Fruit fly (Drosophila melanogaster) whole organism, pupa: ENCODE data around the gene CG33278.

Source experiments
- CG10348 ChIP-seq: fragments of 200-800 bp; sonication (Bioruptor generic); IDR thresholded peaks from 2 replicates; pipeline ENCODE4 v1.3.6; 2022; ENCODE audit warnings: missing biosample characterization, missing genetic modification characterization
- CG12605 ChIP-seq: fragments of 200-800 bp; sonication (Bioruptor generic); IDR thresholded peaks from 2 replicates; pipeline ENCODE4 v1.3.6; 2022; ENCODE audit warnings: missing biosample characterization, missing genetic modification characterization
- CG13204 ChIP-seq: fragments of 200-800 bp; sonication (Bioruptor generic); optimal IDR thresholded peaks from 2 replicates; lab custom pipeline; 2018; ENCODE audit warnings: missing biosample characterization, mild to moderate bottlenecking, missing genetic modification characterization, moderate library complexity
- CG14655 ChIP-seq: fragments of 200-800 bp; sonication (Bioruptor generic); optimal IDR thresholded peaks from 3 replicates; lab custom pipeline; 2017; ENCODE audit warnings: mild to moderate bottlenecking, missing biosample characterization, missing genetic modification reagents, missing genetic modification characterization
- CG15710 ChIP-seq: fragments of 200-800 bp; sonication (Bioruptor generic); optimal IDR thresholded peaks from 2 replicates; lab custom pipeline; 2018; ENCODE audit warnings: missing biosample characterization, mild to moderate bottlenecking, missing genetic modification characterization, moderate library complexity
- CG17806 ChIP-seq: fragments of 200-800 bp; sonication (Bioruptor generic); optimal IDR thresholded peaks from 2 replicates; lab custom pipeline; 2018; ENCODE audit warnings: missing biosample characterization, mild to moderate bottlenecking, missing genetic modification characterization, moderate library complexity
- CG32121 ChIP-seq: fragments of 200-800 bp; sonication (Bioruptor generic); IDR thresholded peaks from 2 replicates; pipeline ENCODE4 v1.3.6; 2022; ENCODE audit warnings: missing biosample characterization, missing genetic modification characterization
- CG34367 ChIP-seq: fragments of 200-800 bp; sonication (Bioruptor generic); optimal IDR thresholded peaks from 2 replicates; lab custom pipeline; 2018; ENCODE audit warnings: missing biosample characterization, mild to moderate bottlenecking, missing genetic modification characterization
- CG4496 ChIP-seq: fragments of 200-800 bp; sonication (Bioruptor generic); IDR thresholded peaks from 3 replicates; pipeline ENCODE4 v1.3.6; 2022; ENCODE audit warnings: missing biosample characterization, missing genetic modification characterization
- CG8159 ChIP-seq: fragments of 200-800 bp; sonication (Bioruptor generic); optimal IDR thresholded peaks from 3 replicates; lab custom pipeline; 2018; ENCODE audit warnings: missing biosample characterization, mild to moderate bottlenecking, missing genetic modification characterization, moderate library complexity
- CG8301 ChIP-seq: fragments of 200-800 bp; sonication (Bioruptor generic); optimal IDR thresholded peaks from 2 replicates; lab custom pipeline; 2018; ENCODE audit warnings: missing biosample characterization, mild to moderate bottlenecking, missing genetic modification characterization
- CG9948 ChIP-seq: fragments of 200-800 bp; sonication (Bioruptor generic); optimal IDR thresholded peaks from 2 replicates; lab custom pipeline; 2018; ENCODE audit warnings: missing biosample characterization, mild to moderate bottlenecking, missing genetic modification characterization, moderate library complexity
- D1 ChIP-seq: fragments of 200-800 bp; sonication (Bioruptor generic); optimal IDR thresholded peaks from 2 replicates; lab custom pipeline; 2018; ENCODE audit warnings: missing biosample characterization, mild to moderate bottlenecking, missing genetic modification characterization, moderate library complexity
- EcR ChIP-seq: fragments of 200-800 bp; sonication (Bioruptor generic); optimal IDR thresholded peaks from 3 replicates; lab custom pipeline; 2019; ENCODE audit warnings: missing biosample characterization, missing genetic modification characterization, mild to moderate bottlenecking, moderate library complexity, missing genetic modification reagents
- Ets98B ChIP-seq: fragments of 200-800 bp; sonication (Bioruptor generic); IDR thresholded peaks from 2 replicates; pipeline ENCODE4 v1.3.6; 2022; ENCODE audit warnings: missing biosample characterization, missing genetic modification characterization
- Pif1A ChIP-seq: fragments of 200-800 bp; sonication (Bioruptor generic); optimal IDR thresholded peaks from 3 replicates; lab custom pipeline; 2016; ENCODE audit warnings: missing biosample characterization, missing genetic modification characterization
- Pif1B ChIP-seq: fragments of 200-800 bp; sonication (Bioruptor generic); optimal IDR thresholded peaks from 3 replicates; lab custom pipeline; 2016; ENCODE audit warnings: missing biosample characterization, missing genetic modification characterization
- Snoo ChIP-seq: fragments of 200-800 bp; sonication (Bioruptor generic); optimal IDR thresholded peaks from 3 replicates; lab custom pipeline; 2017; ENCODE audit warnings: missing biosample characterization, mild to moderate bottlenecking, missing genetic modification characterization, inconsistent platforms
- fd96Ca ChIP-seq: fragments of 200-800 bp; sonication (Bioruptor generic); IDR thresholded peaks from 3 replicates; pipeline ENCODE4 v1.3.6; 2022; ENCODE audit warnings: missing biosample characterization, missing genetic modification characterization
- gl ChIP-seq: fragments of 200-800 bp; sonication (Bioruptor generic); optimal IDR thresholded peaks from 2 replicates; lab custom pipeline; 2018; ENCODE audit warnings: missing biosample characterization, mild to moderate bottlenecking, missing genetic modification characterization
- rn ChIP-seq: fragments of 200-800 bp; sonication (Bioruptor generic); IDR thresholded peaks from 2 replicates; pipeline ENCODE4 v1.3.6; 2022; ENCODE audit warnings: missing biosample characterization, missing genetic modification characterization

Gene CG33278

dm6 chr3L:7439305-7439704 lies 11.3 kb upstream of the CG33278 start, which contains the start of gene sphinx1:
TSS of gene sphinx1 (minus strand) at chr3L:7439405.
- TF ChIP-seq Pif1A (no peak), rn (GFP tag; lab: Robert Waterston, UW) (no peak), Ets98B (GFP tag; lab: Robert Waterston, UW) (no peak), CG4496 (GFP tag; lab: Robert Waterston, UW) (no peak), CG15710 (tag; lab: Kevin White, UChicago) (no peak), CG8159 (no peak)

dm6 chr3L:7440633-7441032 lies 10.0 kb upstream of the CG33278 start, which contains the start of gene sphinx2:
TSS of gene sphinx2 (minus strand) at chr3L:7440733.
- TF ChIP-seq CG4496 (GFP tag; lab: Robert Waterston, UW) (no peak), Ets98B (GFP tag; lab: Robert Waterston, UW) (no peak), CG13204 (no peak), CG14655 (GFP tag; lab: Kevin White, UChicago) (no peak), Snoo (tag; lab: Kevin White, UChicago) (no peak)

dm6 chr3L:7449097-7449496 lies 1.6 kb upstream of the CG33278 start:
- TF ChIP-seq CG9948 (tag; lab: Kevin White, UChicago) = no peak
- no peak for TF ChIP-seq gl (tag; lab: Kevin White, UChicago)
- no peak for TF ChIP-seq Pif1A
- TF ChIP-seq CG32121 = no peak
- no peak for TF ChIP-seq Pif1B (GFP tag; lab: Kevin White, UChicago)
- no peak for TF ChIP-seq CG8159
- TF ChIP-seq CG12605 = no peak
- no peak for TF ChIP-seq CG17806
- no peak for TF ChIP-seq CG4496 (GFP tag; lab: Robert Waterston, UW)
- no peak for TF ChIP-seq CG15710 (tag; lab: Kevin White, UChicago)
- no peak for TF ChIP-seq CG34367 (tag; lab: Kevin White, UChicago)
- no peak for TF ChIP-seq CG13204
- TF ChIP-seq D1 (tag; lab: Kevin White, UChicago) = no peak
- no peak for TF ChIP-seq EcR (GFP tag; lab: Kevin White, UChicago)
- TF ChIP-seq CG8301 (tag; lab: Kevin White, UChicago) = no peak
- no peak for TF ChIP-seq fd96Ca (GFP tag; lab: Robert Waterston, UW)
- TF ChIP-seq Snoo (tag; lab: Kevin White, UChicago) = no peak
- no peak for TF ChIP-seq Ets98B (GFP tag; lab: Robert Waterston, UW)
- TF ChIP-seq CG10348 (GFP tag; lab: Robert Waterston, UW) = no peak
- no peak for TF ChIP-seq rn (GFP tag; lab: Robert Waterston, UW)
- TF ChIP-seq, all 21 proteins: peak for 0

- TF ChIP-seq CG9948 (tag; lab: Kevin White, UChicago) = no peak
- no peak for TF ChIP-seq D1 (tag; lab: Kevin White, UChicago)
- TF ChIP-seq CG10348 (GFP tag; lab: Robert Waterston, UW) = no peak
- TF ChIP-seq CG4496 (GFP tag; lab: Robert Waterston, UW) = no peak
- TF ChIP-seq CG13204 = no peak
- no peak for TF ChIP-seq Pif1B (GFP tag; lab: Kevin White, UChicago)
- no peak for TF ChIP-seq CG15710 (tag; lab: Kevin White, UChicago)
- TF ChIP-seq CG12605 = no peak
- TF ChIP-seq CG14655 (GFP tag; lab: Kevin White, UChicago) = no peak
- no peak for TF ChIP-seq Pif1A
- TF ChIP-seq CG34367 (tag; lab: Kevin White, UChicago) = no peak
- no peak for TF ChIP-seq gl (tag; lab: Kevin White, UChicago)
- TF ChIP-seq CG17806 = no peak
- no peak for TF ChIP-seq CG8301 (tag; lab: Kevin White, UChicago)
- TF ChIP-seq rn (GFP tag; lab: Robert Waterston, UW) = no peak
- no peak for TF ChIP-seq Ets98B (GFP tag; lab: Robert Waterston, UW)
- no peak for TF ChIP-seq fd96Ca (GFP tag; lab: Robert Waterston, UW)
- no peak for TF ChIP-seq EcR (GFP tag; lab: Kevin White, UChicago)
- no peak for TF ChIP-seq Snoo (tag; lab: Kevin White, UChicago)
- no peak for TF ChIP-seq CG32121
Observed at dm6 chr3L:7455849-7456248, 5.2 kb downstream of the CG33278 start, which contains the start of gene ppk26. TSS of gene ppk26 (plus strand) at chr3L:7456149.

- TF ChIP-seq CG15710 (tag; lab: Kevin White, UChicago) (no peak), rn (GFP tag; lab: Robert Waterston, UW) (no peak), CG4496 (GFP tag; lab: Robert Waterston, UW) (no peak), Pif1A (no peak), CG9948 (tag; lab: Kevin White, UChicago) (no peak)
Observed at dm6 chr3L:7465209-7465608, 14.6 kb downstream of the CG33278 start, which contains the start of the genes CG42660, CG42661 and Tsp66A. TSS of gene CG42660 (plus strand) at chr3L:7465509. TSS of gene CG42661 (plus strand) at chr3L:7465509. TSS of gene Tsp66A (plus strand) at chr3L:7465509.

- TF ChIP-seq fd96Ca (GFP tag; lab: Robert Waterston, UW) (no peak), CG8159 (no peak), Snoo (tag; lab: Kevin White, UChicago) (no peak), CG9948 (tag; lab: Kevin White, UChicago) (no peak), CG12605 (no peak), CG15710 (tag; lab: Kevin White, UChicago) (no peak), CG14655 (GFP tag; lab: Kevin White, UChicago) (no peak), EcR (GFP tag; lab: Kevin White, UChicago) (no peak), rn (GFP tag; lab: Robert Waterston, UW) (no peak), CG34367 (tag; lab: Kevin White, UChicago) (no peak), CG4496 (GFP tag; lab: Robert Waterston, UW) (no peak), CG13204 (no peak), gl (tag; lab: Kevin White, UChicago) (no peak), Pif1B (GFP tag; lab: Kevin White, UChicago) (no peak), Pif1A (no peak), CG17806 (no peak)
Observed at dm6 chr3L:7470202-7470601, 19.5 kb downstream of the CG33278 start, which contains the start of gene CG8543. TSS of gene CG8543 (minus strand) at chr3L:7470302.
